Worm (Caenorhabditis elegans) whole organism, L4/young adult: ENCODE results near the gene F17H10.1.

ENCODE experiments used
- W03F9.2 ChIP-seq: fragments of 150-350 bp; optimal IDR thresholded peaks from 2 replicates; lab custom pipeline; 2014; ENCODE audit warnings: missing biosample characterization, missing genetic modification characterization
- him-1 ChIP-seq: sonication (generic microtip); optimal IDR thresholded peaks from 2 replicates; lab custom pipeline; 2016; ENCODE audit warnings: missing genotype, missing genetic modification reagents, missing genetic modification characterization, missing compliant biosample characterization

DNA sequence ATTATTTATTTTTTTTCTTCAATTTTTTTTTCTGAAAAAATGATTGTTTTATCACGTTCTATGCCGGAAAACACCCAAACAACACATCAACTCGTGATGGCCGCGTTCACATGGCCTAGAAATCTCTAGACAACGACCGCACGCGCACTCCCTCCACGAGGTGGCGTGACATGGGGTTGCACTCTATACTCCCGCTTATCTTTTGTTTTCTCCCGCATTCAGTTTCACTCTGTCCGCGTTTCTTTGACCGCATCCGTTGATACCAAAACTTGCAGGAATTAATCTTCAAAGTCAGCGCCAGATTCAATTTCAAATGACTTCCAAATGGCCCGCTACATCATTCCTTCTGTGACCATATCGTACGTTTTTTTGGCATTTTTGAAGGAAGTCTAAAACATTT, at the start of gene F17H10.1:
- TF ChIP-seq W03F9.2 (no peak), him-1 (tag; lab: Kevin White, UChicago) (no peak)
